Fruit fly (Drosophila melanogaster) S2 (cell line): ENCODE data around the gene PGRP-LD.

Experiments used
- CG8478 ChIP-seq: fragments of >200 bp; optimal IDR thresholded peaks from 2 replicates; lab custom pipeline; 2018
- CTCF ChIP-seq, 2 experiments: fragments of >200 bp; optimal IDR thresholded peaks; 2 replicates each; lab custom pipeline; 2018

- TF ChIP-seq CG8478 (no peak), CTCF (optimal IDR thresholded peaks at IDR 0.05; lab: Kevin White, UChicago) (no peak)
Observed at dm6 chr3L:5770113-5770798, 9.6 kb upstream of the PGRP-LD start.
